Worm (Caenorhabditis elegans): ENCODE results near the gene srd-25.

The srd-25 gene

ce11 chrV:7641718-7642117 lies 9.9 kb downstream of the srd-25 start:
- TF ChIP-seq mdl-1 (tag; optimal IDR thresholded peaks at IDR 0.05) (no peak), mep-1 (tag; optimal IDR thresholded peaks at IDR 0.05) (no peak), lin-39 (tag; optimal IDR thresholded peaks at IDR 0.05) (no peak), sox-4 (tag; optimal IDR thresholded peaks at IDR 0.05) (no peak), hlh-4 (tag; optimal IDR thresholded peaks at IDR 0.05) (no peak), lin-15B (tag; optimal IDR thresholded peaks at IDR 0.05) (no peak), irx-1 (tag; optimal IDR thresholded peaks at IDR 0.05) (no peak)

DNA sequence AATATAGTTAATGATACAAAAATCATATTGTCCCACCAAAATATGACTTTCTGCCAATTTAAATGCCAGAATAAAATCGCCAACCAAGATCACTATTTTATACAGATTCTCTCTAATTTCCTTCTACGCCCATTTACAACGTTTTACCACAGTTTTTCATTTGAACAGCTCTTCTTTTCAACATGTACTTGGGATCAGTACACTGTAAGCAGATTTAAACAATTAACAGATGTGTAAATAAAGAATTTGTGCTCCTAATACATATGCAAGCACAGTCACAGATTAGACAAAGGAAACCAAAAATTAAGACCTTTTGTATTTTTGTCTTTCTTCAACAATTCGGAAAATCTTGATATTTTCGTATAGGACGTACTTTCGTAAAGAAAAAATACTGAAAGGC lies 11.6 kb downstream of the srd-25 start, which contains the start of gene F07C4.11:
Gene F07C4.11 (minus strand): TSS at position 101 of the 400 bp plus-strand sequence.
- TF ChIP-seq efl-1 (optimal IDR thresholded peaks at IDR 0.05), result no peak
- no peak for TF ChIP-seq efl-1 (GFP tag; optimal IDR thresholded peaks at IDR 0.05 in 1 of 2)
- no peak for TF ChIP-seq skn-1 (tag; optimal IDR thresholded peaks at IDR 0.05)
- no peak for TF ChIP-seq jun-1 (tag; optimal IDR thresholded peaks at IDR 0.05)
- no peak for TF ChIP-seq ceh-63 (GFP tag; optimal IDR thresholded peaks at IDR 0.05)
- no peak for TF ChIP-seq nhr-47 (tag; optimal IDR thresholded peaks at IDR 0.05)
- no peak for TF ChIP-seq nhr-237 (tag; optimal IDR thresholded peaks at IDR 0.05)
- TF ChIP-seq mab-9 (GFP tag; IDR thresholded peaks at IDR 0.05), result no peak
- no peak for TF ChIP-seq hpl-2 (GFP tag; optimal IDR thresholded peaks at IDR 0.05)
- TF ChIP-seq isw-1 (GFP tag; IDR thresholded peaks at IDR 0.05), result no peak
- no peak for TF ChIP-seq elt-2 (tag; optimal IDR thresholded peaks at IDR 0.05)
- no peak for TF ChIP-seq sox-4 (tag; optimal IDR thresholded peaks at IDR 0.05)
- no peak for TF ChIP-seq lin-13 (GFP tag; optimal IDR thresholded peaks at IDR 0.05)
- TF ChIP-seq lin-15B (tag; optimal IDR thresholded peaks at IDR 0.05), result no peak
- TF ChIP-seq lsy-2 (tag; optimal IDR thresholded peaks at IDR 0.05), result no peak
- no peak for TF ChIP-seq ceh-8 (GFP tag; optimal IDR thresholded peaks at IDR 0.05)

DNA sequence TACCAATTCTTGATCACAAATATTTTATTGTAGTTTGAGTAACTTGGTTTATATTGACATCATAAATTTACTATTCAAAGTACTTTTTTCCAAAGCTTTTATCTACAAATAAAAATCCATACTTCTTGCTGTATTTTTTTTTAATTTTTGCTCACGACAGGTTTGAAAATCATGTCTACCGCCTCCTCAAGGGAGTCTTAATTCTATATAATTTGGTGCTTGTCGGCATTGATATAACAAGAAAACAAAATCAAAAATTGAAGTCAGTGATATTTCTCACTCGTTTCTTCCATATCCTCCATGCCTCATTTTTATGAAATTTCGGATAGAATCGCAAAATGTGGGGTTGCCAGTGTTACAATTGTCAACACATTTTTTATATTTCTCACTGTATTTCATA lies 13.6 kb downstream of the srd-25 start, which contains the start of gene str-47:
Gene str-47 (plus strand): TSS at position 301 of the 400 bp plus-strand sequence.
- TF ChIP-seq egl-13 (tag; optimal IDR thresholded peaks at IDR 0.05) (no peak), mef-2 (tag; optimal IDR thresholded peaks at IDR 0.05) (no peak), efl-3 (GFP tag; optimal IDR thresholded peaks at IDR 0.05) (no peak), ceh-8 (GFP tag; optimal IDR thresholded peaks at IDR 0.05) (no peak), alr-1 (tag; optimal IDR thresholded peaks at IDR 0.05; ENCODE audit: borderline replicate concordance) (no peak), egl-27 (tag; optimal IDR thresholded peaks at IDR 0.05) (no peak), nhr-71 (tag; optimal IDR thresholded peaks at IDR 0.05) (no peak), tlp-1 (tag; optimal IDR thresholded peaks at IDR 0.05) (no peak)

ce11 chrV:7647147-7647546 lies 15.3 kb downstream of the srd-25 start:
- no peak for TF ChIP-seq efl-1 (optimal IDR thresholded peaks at IDR 0.05)
- peak in 1 of 2 experiments; percentile 57 for TF ChIP-seq efl-1 (GFP tag; optimal IDR thresholded peaks at IDR 0.05 in 1 of 2)
- TF ChIP-seq vab-15 (tag; optimal IDR thresholded peaks at IDR 0.05), result no peak

ce11 chrV:7649963-7650362 lies 18.1 kb downstream of the srd-25 start:
- TF ChIP-seq sptf-1 (tag; optimal IDR thresholded peaks at IDR 0.05), result no peak
- no peak for TF ChIP-seq unc-62 (GFP tag; optimal IDR thresholded peaks at IDR 0.05)
- no peak for TF ChIP-seq snpc-4 (tag; optimal IDR thresholded peaks at IDR 0.05)
- TF ChIP-seq nhr-20 (tag; optimal IDR thresholded peaks at IDR 0.05), result no peak
- no peak for TF ChIP-seq swsn-7 (tag; optimal IDR thresholded peaks at IDR 0.05)
- TF ChIP-seq pag-3 (tag; optimal IDR thresholded peaks at IDR 0.05; ENCODE audit: borderline replicate concordance, insufficient read depth), result no peak
- no peak for TF ChIP-seq elt-2 (tag; optimal IDR thresholded peaks at IDR 0.05)
- no peak for TF ChIP-seq lin-14 (GFP tag; optimal IDR thresholded peaks at IDR 0.05)
- TF ChIP-seq hpl-2 (GFP tag; optimal IDR thresholded peaks at IDR 0.05), result no peak
- no peak for TF ChIP-seq nhr-237 (tag; optimal IDR thresholded peaks at IDR 0.05)
